Fruit fly (Drosophila melanogaster) whole organism: ENCODE results near the gene Duox.

Experiments used
- CG8478 ChIP-seq: fragments of >200 bp; optimal IDR thresholded peaks from 2 replicates; lab custom pipeline; 2018; ENCODE audit warnings: inconsistent platforms
- Dll ChIP-seq: fragments of >200 bp; optimal IDR thresholded peaks from 2 replicates; lab custom pipeline; 2017
- EcR ChIP-seq, 2 experiments: fragments of >200 bp; optimal IDR thresholded peaks; 2 replicates each; lab custom pipeline; 2017; ENCODE audit warnings: missing biosample characterization in 2 of 2, missing genetic modification characterization in 2 of 2, missing genetic modification reagents in 2 of 2
- pan ChIP-seq: fragments of >200 bp; optimal IDR thresholded peaks from 2 replicates; lab custom pipeline; 2017
- psq ChIP-seq: fragments of >200 bp; optimal IDR thresholded peaks from 2 replicates; lab custom pipeline; 2017
- usp ChIP-seq: fragments of >200 bp; optimal IDR thresholded peaks from 2 replicates; lab custom pipeline; 2017; ENCODE audit warnings: missing biosample characterization, missing genetic modification characterization, mixed read lengths

The Duox gene

DNA sequence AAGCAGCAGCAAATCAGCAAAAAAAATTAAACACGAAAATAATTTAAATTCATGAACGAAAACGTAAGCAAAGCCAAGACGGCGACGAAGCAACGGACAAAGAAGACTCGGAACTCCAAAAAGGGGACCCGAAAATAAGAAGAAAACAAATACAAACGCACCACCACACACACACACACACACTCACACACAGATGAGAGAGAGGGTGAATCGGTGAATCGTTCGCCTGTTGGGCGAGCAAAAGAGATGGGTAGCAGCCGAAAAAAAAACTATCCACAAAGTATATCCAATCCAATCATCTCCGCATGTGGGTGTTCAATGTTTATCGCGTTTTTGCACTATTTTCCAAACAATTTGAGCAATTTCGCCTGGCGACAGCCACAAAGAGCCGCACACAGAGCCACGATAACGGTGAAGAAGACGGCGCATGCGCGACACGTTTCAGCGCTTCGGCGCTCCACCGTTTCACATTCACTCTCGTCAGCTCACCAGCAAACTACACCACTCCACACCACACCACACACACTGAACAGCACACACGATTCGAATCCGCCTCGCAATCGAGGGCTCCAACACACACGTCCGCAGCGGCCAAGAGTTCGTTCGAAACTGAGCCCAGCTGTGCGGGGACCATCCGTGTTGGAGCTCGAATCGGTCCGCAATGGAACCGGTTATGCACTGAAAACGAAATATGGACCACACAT is at the start of gene Duox:
Duox (minus strand) TSS at position 612 of the 704 bp plus-strand sequence.
- no peak for TF ChIP-seq usp (GFP tag; lab: Kevin White, UChicago)
- TF ChIP-seq CG8478 (lab: Kevin White, UChicago) = no peak
- TF ChIP-seq EcR (GFP tag; optimal IDR thresholded peaks at IDR 0.05; lab: Kevin White, UChicago) = no peak
- no peak for TF ChIP-seq psq
- no peak for TF ChIP-seq pan (lab: Kevin White, UChicago)
- TF ChIP-seq Dll (lab: Kevin White, UChicago) = no peak

DNA sequence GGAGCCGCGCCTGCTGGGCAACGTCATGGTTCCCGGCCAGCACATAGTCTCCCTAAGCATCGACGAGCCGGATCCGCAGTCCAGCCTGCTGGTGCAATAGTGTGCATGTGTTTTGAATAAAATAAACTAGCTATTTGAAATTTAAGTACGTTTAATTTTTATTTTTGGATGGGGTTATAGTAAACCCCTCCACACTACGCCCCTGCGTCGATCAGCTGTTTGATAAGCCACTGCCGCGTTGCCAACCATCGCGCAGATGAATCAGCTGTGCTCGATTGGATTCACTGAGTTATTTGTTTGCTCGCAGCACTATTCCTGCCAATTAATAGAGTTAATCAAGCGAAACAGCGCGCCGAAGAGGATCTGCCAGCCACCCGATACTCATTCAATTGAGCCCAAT is 48.8 kb upstream of the Duox start, which contains the start of gene RabGGTb:
RabGGTb (plus strand) TSS at position 254 of the 400 bp plus-strand sequence.
- no peak for TF ChIP-seq CG8478 (lab: Kevin White, UChicago)

DNA sequence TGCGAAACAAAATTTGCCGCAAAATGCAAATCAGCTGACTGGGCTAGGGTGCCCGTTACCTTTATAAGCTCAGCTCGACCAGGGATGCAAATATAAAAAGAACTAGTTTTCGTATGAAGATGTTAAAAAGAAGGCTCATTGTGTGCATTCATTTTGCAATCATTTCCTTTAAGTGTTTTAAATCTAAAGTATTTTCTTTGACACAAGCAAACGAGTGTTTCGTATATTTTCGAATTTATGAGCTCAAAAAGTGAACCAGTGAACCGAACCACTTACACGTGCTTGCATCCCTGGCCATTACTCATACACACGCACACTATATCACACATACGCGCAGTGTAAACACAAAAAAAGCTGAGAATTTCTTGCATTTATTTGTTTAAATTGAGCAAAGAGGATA is 48.1 kb upstream of the Duox start, which contains the start of the genes Prx6a and Sbat:
Prx6a (minus strand) TSS at position 45 of the 400 bp plus-strand sequence.
Sbat (plus strand) TSS at position 157 of the 400 bp plus-strand sequence.
- TF ChIP-seq usp (GFP tag; lab: Kevin White, UChicago) = no peak
- no peak for TF ChIP-seq Dll (lab: Kevin White, UChicago)
- no peak for TF ChIP-seq EcR (GFP tag; optimal IDR thresholded peaks at IDR 0.05; lab: Kevin White, UChicago)
- TF ChIP-seq CG8478 (lab: Kevin White, UChicago) = no peak

DNA sequence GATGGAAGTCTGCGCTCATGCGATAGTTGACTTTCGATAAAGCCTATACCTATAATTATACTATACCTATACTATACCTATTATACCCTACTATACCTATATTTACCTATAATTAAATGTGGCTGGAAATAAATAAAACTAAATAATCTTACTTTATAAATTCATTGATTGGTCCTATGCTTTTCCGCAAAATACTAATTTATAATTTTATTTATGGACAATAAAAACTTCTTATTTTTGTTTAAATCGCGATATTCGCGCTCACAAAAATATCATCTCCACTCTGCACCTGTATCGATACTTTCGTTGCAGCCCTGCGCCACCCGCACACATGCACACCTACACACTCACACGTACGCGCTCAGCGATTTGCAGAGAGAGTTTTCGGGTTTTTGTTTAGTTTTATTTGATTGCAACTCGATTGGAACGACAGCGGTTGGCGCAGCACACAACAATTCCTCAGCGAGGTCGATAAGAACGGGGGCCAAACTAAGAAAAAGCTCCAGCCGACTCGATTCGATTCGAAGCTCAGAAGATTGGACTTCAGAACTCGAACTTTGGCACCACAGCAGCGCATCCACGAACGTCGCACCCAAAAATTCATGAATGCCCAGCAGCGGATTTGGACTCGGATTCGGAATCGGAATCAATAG is 44.6 kb upstream of the Duox start, which contains the start of gene CG8814:
CG8814 (plus strand) TSS at position 349 of the 653 bp plus-strand sequence.
- no peak for TF ChIP-seq usp (GFP tag; lab: Kevin White, UChicago)

DNA sequence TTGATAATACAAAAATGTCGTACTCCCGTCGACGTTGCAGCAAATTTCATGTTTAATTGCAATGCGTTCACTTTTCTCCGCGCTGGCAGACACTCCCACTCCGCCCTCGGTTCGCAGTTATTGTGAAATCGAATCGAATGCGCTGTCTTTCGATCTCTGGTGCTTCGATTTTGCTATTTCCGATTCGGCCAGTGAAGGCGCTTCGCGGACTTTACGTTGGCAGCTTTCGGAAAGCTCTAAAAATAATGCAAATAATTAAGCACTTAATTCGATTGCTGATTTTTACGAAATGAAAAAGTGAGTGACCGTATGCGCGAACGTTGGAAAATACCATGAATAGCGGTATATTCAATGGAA is 44.1 kb upstream of the Duox start, which contains the start of gene Ifrd1:
Ifrd1 (minus strand) TSS at position 305 of the 357 bp plus-strand sequence.
- TF ChIP-seq CG8478 (lab: Kevin White, UChicago) (no peak), EcR (GFP tag; optimal IDR thresholded peaks at IDR 0.05; lab: Kevin White, UChicago) (no peak), pan (lab: Kevin White, UChicago) (no peak), usp (GFP tag; lab: Kevin White, UChicago) (no peak), psq (no peak), Dll (lab: Kevin White, UChicago) (no peak)

DNA sequence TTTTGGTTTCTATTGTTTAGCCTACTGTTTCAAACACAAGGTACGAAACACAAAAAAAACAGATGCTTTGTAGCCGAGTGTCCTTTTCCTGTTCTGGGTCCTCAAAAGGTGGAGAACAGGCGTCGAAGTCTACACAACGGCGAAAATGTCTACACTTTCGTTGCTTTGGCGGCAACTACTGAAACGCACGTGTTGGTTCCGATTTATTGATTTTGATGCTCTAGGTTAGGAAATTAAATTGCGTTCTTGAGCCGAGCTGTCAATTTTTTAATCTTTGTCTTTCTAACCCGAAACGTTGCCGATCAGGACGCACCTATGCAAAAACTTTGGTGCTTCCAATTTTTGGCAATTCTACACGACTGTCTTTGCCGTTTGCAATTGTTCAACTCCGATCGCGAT is 43.7 kb upstream of the Duox start:
- TF ChIP-seq usp (GFP tag; lab: Kevin White, UChicago) (no peak), Dll (lab: Kevin White, UChicago) (no peak), pan (lab: Kevin White, UChicago) (no peak), psq (no peak), EcR (GFP tag; optimal IDR thresholded peaks at IDR 0.05; lab: Kevin White, UChicago) (no peak), CG8478 (lab: Kevin White, UChicago) (no peak)

DNA sequence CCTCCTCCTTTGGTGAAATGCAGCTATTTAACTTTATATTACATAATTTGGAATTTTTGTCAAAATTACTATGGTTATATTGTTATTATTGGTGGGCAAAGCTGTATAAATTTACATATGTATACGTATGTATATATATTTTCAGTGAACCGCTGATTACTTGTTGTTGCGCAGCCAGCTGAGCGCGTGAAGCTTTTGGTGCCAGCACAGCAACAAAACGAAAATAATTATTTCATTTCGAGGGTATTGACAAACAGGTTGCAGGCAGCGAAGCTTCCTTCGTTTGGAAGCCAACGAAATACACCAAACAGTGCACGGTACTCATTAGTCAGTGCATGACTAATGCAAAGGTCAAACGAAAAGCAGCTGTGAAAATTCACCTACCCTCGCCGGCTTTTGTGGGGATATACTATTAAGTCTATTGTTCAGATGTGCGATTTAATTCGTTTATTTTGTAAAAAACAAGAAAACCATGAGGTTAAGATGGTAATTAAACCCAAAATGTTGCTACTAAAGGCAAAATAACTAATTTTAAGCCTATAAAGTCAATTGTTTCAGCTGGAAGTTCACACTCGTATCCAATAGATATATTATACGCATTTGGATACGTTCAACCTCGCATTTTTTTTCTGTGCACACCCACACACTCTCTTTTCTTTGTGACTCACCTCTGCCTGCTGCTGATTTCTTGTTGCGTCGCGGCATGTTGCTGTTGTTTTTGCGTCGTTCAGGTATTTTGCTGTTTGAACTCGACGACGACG is 43.1 kb upstream of the Duox start:
- TF ChIP-seq psq (no peak), usp (GFP tag; lab: Kevin White, UChicago) (no peak), pan (lab: Kevin White, UChicago) (no peak), EcR (GFP tag; optimal IDR thresholded peaks at IDR 0.05; lab: Kevin White, UChicago) (no peak), Dll (lab: Kevin White, UChicago) (no peak), CG8478 (lab: Kevin White, UChicago) (no peak)

DNA sequence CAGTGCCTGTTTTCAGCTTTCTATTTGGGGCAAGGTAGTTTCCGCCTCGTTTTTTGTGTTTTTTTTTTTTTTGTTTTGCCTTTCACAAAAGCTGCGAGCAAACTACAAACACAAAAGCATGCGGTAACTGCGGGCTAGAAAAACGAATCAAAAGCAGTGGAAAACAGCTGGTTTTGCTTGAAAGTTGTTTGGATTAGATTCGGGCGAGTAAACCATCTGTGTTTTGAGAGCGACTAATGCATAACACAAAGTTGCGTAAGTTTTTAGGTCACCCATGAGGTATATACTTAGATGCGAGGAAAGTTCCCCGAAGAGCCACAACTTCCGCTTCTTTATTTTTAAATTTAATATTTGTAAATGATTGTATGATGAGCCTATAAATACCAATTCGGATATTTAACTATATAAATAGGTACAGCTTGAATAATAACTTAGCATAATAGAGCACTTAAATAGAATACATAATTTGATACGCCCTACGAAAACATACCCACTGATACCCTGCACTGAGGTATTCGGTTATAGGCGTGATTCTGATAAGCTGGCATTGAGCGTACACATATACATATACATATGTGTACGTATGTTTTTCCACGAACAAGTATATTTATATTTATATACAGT is 42.4 kb upstream of the Duox start:
- no peak for TF ChIP-seq pan (lab: Kevin White, UChicago)
- no peak for TF ChIP-seq Dll (lab: Kevin White, UChicago)
- no peak for TF ChIP-seq usp (GFP tag; lab: Kevin White, UChicago)
- no peak for TF ChIP-seq CG8478 (lab: Kevin White, UChicago)
- TF ChIP-seq EcR (GFP tag; optimal IDR thresholded peaks at IDR 0.05; lab: Kevin White, UChicago) = no peak
- TF ChIP-seq psq = no peak

DNA sequence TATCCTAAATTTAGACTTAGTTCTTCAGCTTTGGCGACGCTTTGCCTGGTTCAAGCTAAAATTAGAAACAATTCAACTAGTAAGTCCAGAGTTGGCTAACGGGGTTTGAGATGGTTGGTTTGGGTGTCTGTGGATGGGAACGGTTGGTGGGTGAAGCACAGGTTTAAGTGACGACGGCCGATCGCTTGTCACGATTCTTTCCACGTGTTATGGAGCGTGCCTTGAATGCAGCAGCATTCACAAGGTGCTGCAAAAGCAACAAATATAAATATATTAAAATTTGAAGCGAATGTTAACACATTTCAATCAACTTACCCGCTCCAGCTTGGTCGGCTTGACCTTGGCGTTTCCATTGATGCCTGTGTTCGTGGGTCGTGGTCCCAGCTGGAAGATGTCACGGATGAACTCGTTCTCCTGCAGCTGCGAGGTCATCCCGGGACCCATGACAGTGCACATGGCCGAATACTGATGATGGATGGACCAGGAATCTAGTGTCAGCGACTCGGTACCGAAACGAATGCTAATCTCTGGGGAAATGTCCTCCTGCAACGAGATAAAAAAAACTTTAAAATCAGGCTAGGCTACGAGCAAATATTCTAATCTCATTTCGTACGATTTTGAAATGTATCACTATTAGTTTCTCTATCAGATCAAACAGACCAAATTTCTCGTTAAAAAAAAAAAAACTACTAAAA is 39.1 kb upstream of the Duox start, which contains the start of gene CG8813:
CG8813 (plus strand) TSS at position 645 of the 695 bp plus-strand sequence.
- TF ChIP-seq EcR (GFP tag; optimal IDR thresholded peaks at IDR 0.05; lab: Kevin White, UChicago) (no peak), CG8478 (lab: Kevin White, UChicago) (no peak), psq (no peak), usp (GFP tag; lab: Kevin White, UChicago) (no peak), pan (lab: Kevin White, UChicago) (no peak), Dll (lab: Kevin White, UChicago) (no peak)

DNA sequence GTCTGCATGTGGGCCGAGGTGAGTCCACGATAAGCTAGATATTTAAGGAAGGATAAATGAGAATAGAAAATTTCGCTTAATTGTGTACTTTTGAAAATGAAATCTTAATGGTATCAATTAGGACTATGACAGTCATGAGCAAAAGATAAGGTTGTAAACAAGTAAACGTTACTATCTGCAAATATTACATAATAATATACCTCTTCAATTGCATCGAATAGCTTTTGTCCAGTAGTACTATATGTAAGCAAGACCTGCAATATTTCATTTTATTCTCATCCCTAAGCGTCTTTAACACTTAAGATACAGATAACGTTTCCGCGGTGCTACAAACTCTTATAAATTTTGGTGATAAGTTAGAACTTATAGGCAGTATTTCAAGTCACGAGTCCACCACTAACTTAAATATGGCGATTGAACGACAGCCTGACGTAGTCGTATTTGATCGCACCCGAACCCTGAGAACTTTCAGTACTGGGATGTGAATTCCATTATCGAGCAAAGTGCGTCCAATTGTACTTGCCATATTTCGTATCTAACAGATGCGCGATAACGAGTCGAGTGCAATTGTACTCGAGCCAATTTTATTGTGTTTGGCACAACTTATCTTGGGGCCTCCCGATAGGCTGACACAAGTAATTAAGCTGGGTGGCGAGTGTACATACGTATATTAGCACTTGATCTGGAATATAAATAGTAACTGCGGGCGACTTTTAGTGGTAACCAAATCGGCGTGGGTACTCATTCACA is 35.7 kb upstream of the Duox start:
- TF ChIP-seq psq (no peak), pan (lab: Kevin White, UChicago) (no peak), usp (GFP tag; lab: Kevin White, UChicago) (no peak), CG8478 (lab: Kevin White, UChicago) (no peak), EcR (GFP tag; optimal IDR thresholded peaks at IDR 0.05; lab: Kevin White, UChicago) (no peak), Dll (lab: Kevin White, UChicago) (no peak)
